Fruit fly (Drosophila melanogaster) whole organism, embryonic: ENCODE data around the gene shams.

Experiments used
- Atf6 ChIP-seq: fragments of 200-800 bp; sonication (Bioruptor generic); IDR thresholded peaks from 2 replicates; pipeline ENCODE4 v1.3.6; 2022; ENCODE audit warnings: missing biosample characterization, missing genetic modification characterization
- Awh ChIP-seq: fragments of 200-800 bp; sonication (Bioruptor generic); IDR thresholded peaks from 2 replicates; pipeline ENCODE4, ENCODE4 v1.3.6; 2022; ENCODE audit warnings: missing biosample characterization, missing genetic modification characterization
- BtbVII ChIP-seq: fragments of 200-800 bp; sonication (Bioruptor generic); optimal IDR thresholded peaks from 3 replicates; lab custom pipeline; 2017; ENCODE audit warnings: missing biosample characterization, mild to moderate bottlenecking, missing genetic modification characterization
- CG10366 ChIP-seq: fragments of 200-800 bp; sonication (Bioruptor generic); IDR thresholded peaks from 2 replicates; pipeline ENCODE4 v1.3.6; 2022; ENCODE audit warnings: missing biosample characterization, missing genetic modification characterization
- CG11456 ChIP-seq: fragments of 200-800 bp; sonication (Bioruptor generic); IDR thresholded peaks from 3 replicates; pipeline ENCODE4 v1.3.6; 2022; ENCODE audit warnings: missing biosample characterization, missing genetic modification characterization
- CG12659 ChIP-seq: fragments of 200-800 bp; sonication (Bioruptor generic); optimal IDR thresholded peaks from 3 replicates; lab custom pipeline; 2017; ENCODE audit warnings: mild to moderate bottlenecking, missing biosample characterization, missing genetic modification reagents, missing genetic modification characterization
- CG17568 ChIP-seq: fragments of 200-800 bp; sonication (Bioruptor generic); optimal IDR thresholded peaks from 2 replicates; lab custom pipeline; 2018; ENCODE audit warnings: missing biosample characterization, mild to moderate bottlenecking, missing genetic modification characterization, moderate library complexity
- CG3065 ChIP-seq: fragments of 200-800 bp; sonication (Bioruptor generic); optimal IDR thresholded peaks from 2 replicates; lab custom pipeline; 2016; ENCODE audit warnings: missing biosample characterization, missing genetic modification characterization
- CG31388 ChIP-seq: fragments of 200-800 bp; sonication (Bioruptor generic); optimal IDR thresholded peaks from 2 replicates; lab custom pipeline; 2016; ENCODE audit warnings: missing biosample characterization, missing genetic modification characterization
- CG3163 ChIP-seq: fragments of 200-800 bp; sonication (Bioruptor generic); optimal IDR thresholded peaks from 3 replicates; lab custom pipeline; 2016; ENCODE audit warnings: missing biosample characterization, missing genetic modification characterization
- CG32772 ChIP-seq: fragments of 200-800 bp; sonication (Bioruptor generic); IDR thresholded peaks from 2 replicates; pipeline ENCODE4 v1.3.6; 2022; ENCODE audit warnings: missing biosample characterization, missing genetic modification characterization
- CG3281 ChIP-seq: fragments of 200-800 bp; sonication (Bioruptor generic); optimal IDR thresholded peaks from 3 replicates; lab custom pipeline; 2017; ENCODE audit warnings: missing biosample characterization, mild to moderate bottlenecking, missing genetic modification characterization
- CG33213 ChIP-seq: fragments of 200-800 bp; sonication (Bioruptor generic); optimal IDR thresholded peaks from 3 replicates; lab custom pipeline; 2016; ENCODE audit warnings: missing biosample characterization, missing genetic modification characterization
- CG4707 ChIP-seq: fragments of 200-800 bp; sonication (Bioruptor generic); optimal IDR thresholded peaks from 2 replicates; lab custom pipeline; 2018; ENCODE audit warnings: missing biosample characterization, mild to moderate bottlenecking, missing genetic modification characterization, moderate library complexity
- CG4820 ChIP-seq: fragments of 200-800 bp; sonication (Bioruptor generic); optimal IDR thresholded peaks from 3 replicates; lab custom pipeline; 2016; ENCODE audit warnings: missing biosample characterization, missing genetic modification characterization
- CG7556 ChIP-seq: fragments of 200-800 bp; sonication (Bioruptor generic); optimal IDR thresholded peaks from 2 replicates; lab custom pipeline; 2017; ENCODE audit warnings: missing biosample characterization, mild to moderate bottlenecking, missing genetic modification characterization
- CG7786 ChIP-seq: fragments of 200-800 bp; sonication (Bioruptor generic); optimal IDR thresholded peaks from 2 replicates; lab custom pipeline; 2016; ENCODE audit warnings: missing biosample characterization, missing genetic modification characterization
- CG8281 ChIP-seq: fragments of 200-800 bp; sonication (Bioruptor generic); optimal IDR thresholded peaks from 2 replicates; lab custom pipeline; 2018; ENCODE audit warnings: missing biosample characterization, mild to moderate bottlenecking, missing genetic modification characterization, moderate library complexity
- CG8388 ChIP-seq: fragments of 200-800 bp; sonication (Bioruptor generic); optimal IDR thresholded peaks from 2 replicates; lab custom pipeline; 2019; ENCODE audit warnings: missing biosample characterization, mild to moderate bottlenecking, missing genetic modification characterization, moderate library complexity
- CG8944 ChIP-seq: fragments of 200-800 bp; sonication (Bioruptor generic); optimal IDR thresholded peaks from 3 replicates; lab custom pipeline; 2016; ENCODE audit warnings: missing biosample characterization, missing genetic modification characterization
- CG9215 ChIP-seq: fragments of 200-800 bp; sonication (Bioruptor generic); IDR thresholded peaks from 2 replicates; pipeline ENCODE4 v1.3.6; 2022; ENCODE audit warnings: missing biosample characterization, missing genetic modification characterization
- CG9797 ChIP-seq: fragments of 200-800 bp; sonication (Bioruptor generic); optimal IDR thresholded peaks from 3 replicates; lab custom pipeline; 2018; ENCODE audit warnings: missing biosample characterization, mild to moderate bottlenecking, missing genetic modification characterization
- Doc2 ChIP-seq: fragments of 200-800 bp; sonication (Bioruptor generic); IDR thresholded peaks from 2 replicates; pipeline ENCODE4 v1.3.6; 2022; ENCODE audit warnings: missing biosample characterization, missing genetic modification characterization
- Elba2 ChIP-seq: fragments of 200-800 bp; sonication (Bioruptor generic); optimal IDR thresholded peaks from 3 replicates; lab custom pipeline; 2016; ENCODE audit warnings: missing biosample characterization, missing genetic modification characterization
- Gug ChIP-seq: fragments of 200-800 bp; sonication (Bioruptor generic); IDR thresholded peaks from 4 replicates; pipeline ENCODE4 v1.3.6; 2022; ENCODE audit warnings: missing biosample characterization, missing genetic modification characterization
- Hmr ChIP-seq: fragments of 200-800 bp; sonication (Bioruptor generic); optimal IDR thresholded peaks from 3 replicates; lab custom pipeline; 2017; ENCODE audit warnings: mild to moderate bottlenecking, missing biosample characterization, missing genetic modification reagents, missing genetic modification characterization
- Kr ChIP-seq: fragments of 200-800 bp; sonication (Bioruptor generic); optimal IDR thresholded peaks from 2 replicates; lab custom pipeline; 2017; ENCODE audit warnings: missing biosample characterization, mild to moderate bottlenecking, missing genetic modification characterization
- Lpt ChIP-seq: fragments of >200 bp; optimal IDR thresholded peaks from 2 replicates; lab custom pipeline; 2018; ENCODE audit warnings: missing biosample characterization, missing genetic modification characterization
- MBD-R2 ChIP-seq: fragments of 200-800 bp; sonication (Bioruptor generic); IDR thresholded peaks from 2 replicates; pipeline ENCODE4 v1.3.6; 2022; ENCODE audit warnings: missing biosample characterization, missing genetic modification characterization
- Neu2 ChIP-seq: fragments of 200-800 bp; sonication (Bioruptor generic); optimal IDR thresholded peaks from 3 replicates; lab custom pipeline; 2016; ENCODE audit warnings: missing biosample characterization, missing genetic modification characterization, borderline replicate concordance
- Opbp ChIP-seq: fragments of 200-800 bp; sonication (Bioruptor generic); IDR thresholded peaks from 3 replicates; pipeline ENCODE4 v1.3.6; 2022; ENCODE audit warnings: missing biosample characterization, missing genetic modification characterization; ENCODE audit not compliant: partially characterized antibody
- Sry-δ ChIP-seq: fragments of 200-800 bp; sonication (Bioruptor generic); optimal IDR thresholded peaks from 2 replicates; lab custom pipeline; 2016; ENCODE audit warnings: missing biosample characterization, missing genetic modification characterization
- YL-1 ChIP-seq: fragments of 200-800 bp; sonication (Bioruptor generic); optimal IDR thresholded peaks from 3 replicates; lab custom pipeline; 2017; ENCODE audit warnings: missing biosample characterization, mild to moderate bottlenecking, missing genetic modification characterization
- ato ChIP-seq: fragments of 200-800 bp; sonication (Bioruptor generic); IDR thresholded peaks from 2 replicates; pipeline ENCODE4 v1.3.6; 2022; ENCODE audit warnings: missing biosample characterization, missing genetic modification characterization; ENCODE audit not compliant: partially characterized antibody
- az2 ChIP-seq: fragments of 200-800 bp; sonication (Bioruptor generic); optimal IDR thresholded peaks from 3 replicates; lab custom pipeline; 2016; ENCODE audit warnings: missing biosample characterization, missing genetic modification characterization
- chif ChIP-seq, 2 experiments: fragments of 200-800 bp; sonication (Bioruptor generic); optimal IDR thresholded peaks; 3 replicates each; lab custom pipeline; 2016; ENCODE audit warnings: missing biosample characterization in 2 of 2, missing genetic modification characterization in 2 of 2
- dati ChIP-seq: fragments of 200-800 bp; sonication (Bioruptor generic); IDR thresholded peaks from 2 replicates; pipeline ENCODE4 v1.3.6; 2022; ENCODE audit warnings: missing biosample characterization, missing genetic modification characterization
- eve ChIP-seq, 2 experiments: fragments of >200 bp; optimal IDR thresholded peaks; 2 replicates each; lab custom pipeline; 2017; ENCODE audit warnings: missing biosample characterization in 2 of 2, missing genetic modification characterization in 2 of 2
- ftz-f1 ChIP-seq: fragments of 200-800 bp; sonication (Bioruptor generic); optimal IDR thresholded peaks from 2 replicates; lab custom pipeline; 2016; ENCODE audit warnings: missing biosample characterization, missing genetic modification characterization
- gro ChIP-seq: fragments of 200-800 bp; sonication (Bioruptor generic); optimal IDR thresholded peaks from 2 replicates; lab custom pipeline; 2016; ENCODE audit warnings: missing biosample characterization, missing genetic modification characterization
- h ChIP-seq: fragments of >200 bp; optimal IDR thresholded peaks from 2 replicates; lab custom pipeline; 2017
- hkb ChIP-seq, 2 experiments: fragments of 200-800 bp in 1 of 2; fragments of >200 bp in 1 of 2; sonication (Bioruptor generic) in 1 of 2; IDR thresholded peaks in 1 of 2; optimal IDR thresholded peaks in 1 of 2; 2 replicates each; pipeline versions ENCODE4 v1.3.6 to Lab custom; 2017 to 2022; ENCODE audit warnings: missing biosample characterization in 1 of 2, missing genetic modification characterization in 1 of 2
- ind ChIP-seq: fragments of 200-800 bp; sonication (Bioruptor generic); optimal IDR thresholded peaks from 3 replicates; lab custom pipeline; 2016; ENCODE audit warnings: missing biosample characterization, missing genetic modification characterization
- jing ChIP-seq: fragments of 200-800 bp; sonication (Bioruptor generic); optimal IDR thresholded peaks from 2 replicates; lab custom pipeline; 2018; ENCODE audit warnings: missing biosample characterization, mild to moderate bottlenecking, missing genetic modification characterization
- nerfin-2 ChIP-seq: fragments of 200-800 bp; sonication (Bioruptor generic); IDR thresholded peaks from 2 replicates; pipeline ENCODE4 v1.3.6; 2022; ENCODE audit warnings: missing biosample characterization, missing genetic modification characterization; ENCODE audit not compliant: partially characterized antibody
- peb ChIP-seq: fragments of 200-800 bp; sonication (Bioruptor generic); IDR thresholded peaks from 2 replicates; pipeline ENCODE4 v1.3.6; 2022; ENCODE audit warnings: missing biosample characterization, missing genetic modification characterization
- trem ChIP-seq: fragments of 200-800 bp; optimal IDR thresholded peaks from 3 replicates; lab custom pipeline; 2019; ENCODE audit warnings: missing biosample characterization, mild to moderate bottlenecking, missing genetic modification characterization, moderate library complexity
- ttk ChIP-seq: fragments of 200-800 bp; sonication (Bioruptor generic); IDR thresholded peaks from 2 replicates; pipeline ENCODE4 v2.1.2; 2022; ENCODE audit warnings: missing biosample characterization, missing genetic modification characterization
- zf30C ChIP-seq: fragments of 200-800 bp; sonication (Bioruptor generic); optimal IDR thresholded peaks from 3 replicates; lab custom pipeline; 2018; ENCODE audit warnings: missing biosample characterization, mild to moderate bottlenecking, missing genetic modification characterization
- zfh2 ChIP-seq: fragments of 200-800 bp; sonication (Bioruptor generic); optimal IDR thresholded peaks from 2 replicates; lab custom pipeline; 2016; ENCODE audit warnings: missing biosample characterization, missing genetic modification characterization

Gene shams

DNA sequence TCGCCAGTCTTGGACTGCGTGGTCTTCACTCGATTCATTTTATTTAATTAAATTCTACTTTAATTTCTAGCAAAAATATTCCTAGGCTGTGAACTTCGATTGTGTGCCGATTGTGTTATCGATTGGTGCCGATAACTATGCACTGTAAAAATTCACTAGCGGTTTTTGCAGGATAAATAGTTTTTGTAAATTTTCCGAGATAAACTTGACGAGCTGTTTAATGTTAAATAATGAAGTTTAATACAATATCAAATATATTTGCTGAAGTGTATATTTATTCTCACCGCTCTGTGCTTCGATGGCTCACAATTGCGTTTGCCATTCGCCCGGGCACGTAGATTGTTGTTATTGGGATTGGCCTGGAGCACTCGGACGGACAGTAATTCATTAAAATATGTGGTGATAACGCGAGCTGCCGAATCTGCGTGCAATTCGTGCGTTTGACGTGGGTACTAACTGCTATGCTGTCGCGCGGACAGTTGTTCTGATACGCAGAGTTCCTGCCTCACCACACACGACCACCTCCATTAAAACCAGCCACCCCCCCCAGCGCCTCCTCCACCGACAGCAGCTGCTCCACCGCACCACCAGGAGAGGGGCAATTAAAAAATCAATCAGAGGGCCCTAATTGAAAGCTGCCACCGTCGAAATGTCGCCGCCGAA lies 49.4 kb downstream of the shams start, which contains the start of the genes EMC6 and Hr96 (continued):
- TF ChIP-seq Sry-δ (GFP tag; lab: Kevin White, UChicago): peak; percentile 76
- TF ChIP-seq BtbVII (GFP tag; lab: Kevin White, UChicago): peak; percentile 83
- peak; percentile 91 for TF ChIP-seq CG4820
- no peak for TF ChIP-seq CG17568
- peak; percentile 97 for TF ChIP-seq MBD-R2 (GFP tag; lab: Robert Waterston, UW)
- TF ChIP-seq h (lab: Kevin White, UChicago): no peak
- peak; percentile 97 for TF ChIP-seq CG12659 (GFP tag; lab: Kevin White, UChicago)
- peak; percentile 65; the same call in 1 of the 3 replicates for TF ChIP-seq Opbp (GFP tag; lab: Robert Waterston, UW)
- TF ChIP-seq Neu2 (GFP tag; lab: Kevin White, UChicago): peak; percentile 32
- peak; percentile 87 for TF ChIP-seq CG3065 (GFP tag; lab: Kevin White, UChicago)
- peak; percentile 61; the same call in 1 of the 2 replicates for TF ChIP-seq Doc2 (GFP tag; lab: Robert Waterston, UW)
- TF ChIP-seq CG9215 (GFP tag; lab: Robert Waterston, UW): peak; percentile 86
- TF ChIP-seq az2 (GFP tag; lab: Kevin White, UChicago): peak; percentile 94
- peak; percentile 91 for TF ChIP-seq CG8944 (GFP tag; lab: Kevin White, UChicago)
- peak; percentile 82 for TF ChIP-seq ato (GFP tag; lab: Robert Waterston, UW)
- no peak for TF ChIP-seq hkb (optimal IDR thresholded peaks at IDR 0.05; lab: Kevin White, UChicago)
- TF ChIP-seq hkb (GFP tag; IDR thresholded peaks at IDR 0.05; lab: Robert Waterston, UW): peak; percentile 91
- peak; percentile 94 for TF ChIP-seq trem
- TF ChIP-seq ind (GFP tag; lab: Kevin White, UChicago): peak; percentile 94
- peak; percentile 93 for TF ChIP-seq ttk (GFP tag; lab: Robert Waterston, UW)
- no peak for TF ChIP-seq eve (GFP tag; optimal IDR thresholded peaks at IDR 0.05; lab: Kevin White, UChicago)
- TF ChIP-seq CG11456 (GFP tag; lab: Robert Waterston, UW): peak; percentile 97
- TF ChIP-seq zf30C (GFP tag; lab: Kevin White, UChicago): peak; percentile 99
- TF ChIP-seq CG9797 (GFP tag; lab: Kevin White, UChicago): peak; percentile 59
- peak; percentile 87 for TF ChIP-seq CG8388
- TF ChIP-seq gro (GFP tag; lab: Kevin White, UChicago): no peak
- peak; percentile 74; the same call in 1 of the 2 replicates for TF ChIP-seq dati
- peak; percentile 68 for TF ChIP-seq CG3163 (GFP tag; lab: Kevin White, UChicago)
- no peak for TF ChIP-seq Lpt (GFP tag; lab: Kevin White, UChicago)
- TF ChIP-seq CG3281 (GFP tag; lab: Kevin White, UChicago): peak; percentile 91
- TF ChIP-seq CG7786 (GFP tag; lab: Kevin White, UChicago): peak; percentile 92
- TF ChIP-seq CG32772 (GFP tag; lab: Robert Waterston, UW): peak; percentile 92
- TF ChIP-seq chif (GFP tag; optimal IDR thresholded peaks at IDR 0.05; lab: Kevin White, UChicago): peak; percentile 89 to 94
- peak; percentile 74; the same call in 1 of the 2 replicates for TF ChIP-seq nerfin-2 (GFP tag; lab: Robert Waterston, UW)
- TF ChIP-seq Elba2 (GFP tag; lab: Kevin White, UChicago): peak; percentile 78
- TF ChIP-seq CG8281 (tag; lab: Kevin White, UChicago): peak; percentile 77
- TF ChIP-seq Awh (GFP tag; lab: Robert Waterston, UW): peak; percentile 92
- peak; percentile 91 for TF ChIP-seq CG7556 (GFP tag; lab: Kevin White, UChicago)
- peak; percentile 93 for TF ChIP-seq CG10366 (GFP tag; lab: Robert Waterston, UW)
- TF ChIP-seq CG33213: peak; percentile 90
- no peak for TF ChIP-seq Kr (GFP tag; lab: Kevin White, UChicago)
- peak; percentile 72 for TF ChIP-seq CG4707 (GFP tag; lab: Kevin White, UChicago)
- peak; percentile 96 for TF ChIP-seq YL-1
- TF ChIP-seq jing (GFP tag; lab: Kevin White, UChicago): peak; percentile 80
- peak; percentile 47; the same call in 1 of the 2 replicates for TF ChIP-seq peb (GFP tag; lab: Robert Waterston, UW)
- peak; percentile 93 for TF ChIP-seq Atf6 (GFP tag; lab: Robert Waterston, UW)
- peak; percentile 95 for TF ChIP-seq zfh2 (GFP tag; lab: Kevin White, UChicago)
- TF ChIP-seq Gug: peak; percentile 93
- peak; percentile 71 for TF ChIP-seq CG31388 (GFP tag; lab: Kevin White, UChicago)
- peak; percentile 94 for TF ChIP-seq Hmr (GFP tag; lab: Kevin White, UChicago)
- peak; percentile 78 for TF ChIP-seq ftz-f1 (GFP tag; lab: Kevin White, UChicago)
